Worm (Caenorhabditis elegans) whole organism, L4 larva: ENCODE measurements around the gene ZK813.4.

ENCODE experiments used
- D1046.2 ChIP-seq: fragments of 200-800 bp; sonication (Bioruptor generic); IDR thresholded peaks from 2 replicates; pipeline ENCODE4 v1.3.6; 2022; ENCODE audit warnings: missing genetic modification characterization, missing compliant biosample characterization
- F10B5.3 ChIP-seq: sonication (generic microtip); optimal IDR thresholded peaks from 2 replicates; lab custom pipeline; 2016; ENCODE audit warnings: mild to moderate bottlenecking, missing genetic modification characterization, missing compliant biosample characterization
- F37D6.2 ChIP-seq: sonication (generic microtip); optimal IDR thresholded peaks from 2 replicates; lab custom pipeline; 2016; ENCODE audit warnings: mild to moderate bottlenecking, missing genetic modification characterization, missing compliant biosample characterization
- F44E2.7 ChIP-seq: fragments of 200-800 bp; sonication (Bioruptor generic); IDR thresholded peaks from 2 replicates; pipeline ENCODE4 v2.1.2; 2022; ENCODE audit warnings: missing genetic modification characterization, missing compliant biosample characterization
- Y105C5A.15 ChIP-seq: fragments of 200-800 bp; sonication (Bioruptor generic); IDR thresholded peaks from 2 replicates; pipeline ENCODE4 v1.3.6; 2022; ENCODE audit warnings: missing genetic modification characterization, missing compliant biosample characterization
- Y48G9A.11 ChIP-seq: fragments of 200-800 bp; sonication (Bioruptor generic); IDR thresholded peaks from 2 replicates; pipeline ENCODE4 v1.3.6; 2022; ENCODE audit warnings: missing genetic modification reagents, missing genetic modification characterization, missing compliant biosample characterization
- aha-1 ChIP-seq: fragments of 150-350 bp; peaks from one replicate; lab custom pipeline; 2014; ENCODE audit warnings: missing biosample characterization, missing genetic modification characterization
- ama-1 ChIP-seq: fragments of 150-350 bp; optimal IDR thresholded peaks from 2 replicates; lab custom pipeline; 2014; ENCODE audit warnings: inconsistent platforms, mixed read lengths
- ceh-20 ChIP-seq: fragments of 200-800 bp; sonication (Bioruptor generic); IDR thresholded peaks from 2 replicates; pipeline ENCODE4 v1.3.6; 2022; ENCODE audit warnings: missing genetic modification reagents, missing genetic modification characterization, missing compliant biosample characterization
- ceh-44 ChIP-seq: fragments of 200-800 bp; sonication (Bioruptor generic); IDR thresholded peaks from 2 replicates; pipeline ENCODE4 v1.3.6; 2022; ENCODE audit warnings: missing genetic modification reagents, missing genetic modification characterization, missing compliant biosample characterization
- ceh-82 ChIP-seq: sonication (generic microtip); optimal IDR thresholded peaks from 2 replicates; lab custom pipeline; 2017; ENCODE audit warnings: missing biosample characterization, missing genetic modification characterization
- ces-1 ChIP-seq: fragments of 150-350 bp; sonication (generic microtip); optimal IDR thresholded peaks from 4 replicates; lab custom pipeline; 2014; ENCODE audit warnings: missing biosample characterization, missing genetic modification reagents, missing genetic modification characterization
- daf-12 ChIP-seq: fragments of 150-350 bp; optimal IDR thresholded peaks from 2 replicates; lab custom pipeline; 2014; ENCODE audit warnings: missing biosample characterization, missing genetic modification reagents, missing genetic modification characterization
- daf-19 ChIP-seq: fragments of 200-800 bp; sonication (Bioruptor generic); conservative IDR thresholded peaks from 2 replicates; pipeline ENCODE4 v1.3.6; 2022; ENCODE audit warnings: missing genetic modification characterization, missing compliant biosample characterization
- dmd-6 ChIP-seq: fragments of 200-800 bp; sonication (Bioruptor generic); IDR thresholded peaks from 2 replicates; pipeline ENCODE4 v1.3.6; 2022; ENCODE audit warnings: missing genetic modification reagents, missing genetic modification characterization, missing compliant biosample characterization
- dpl-1 ChIP-seq: fragments of 150-350 bp; optimal IDR thresholded peaks from 2 replicates; lab custom pipeline; 2014; ENCODE audit warnings: missing biosample characterization, missing genetic modification reagents, missing genetic modification characterization
- duxl-1 ChIP-seq: sonication (generic microtip); optimal IDR thresholded peaks from 2 replicates; lab custom pipeline; 2016; ENCODE audit warnings: mild to moderate bottlenecking, missing genetic modification characterization, moderate library complexity, missing compliant biosample characterization; ENCODE audit not compliant: poor library complexity
- egl-27 ChIP-seq: sonication (generic microtip); optimal IDR thresholded peaks from 3 replicates; lab custom pipeline; 2017; ENCODE audit warnings: missing biosample characterization, missing genetic modification reagents, missing genetic modification characterization
- egl-43 ChIP-seq: fragments of 200-800 bp; sonication (Bioruptor generic); IDR thresholded peaks from 2 replicates; pipeline ENCODE4 v1.3.6; 2022; ENCODE audit warnings: missing genetic modification reagents, missing genetic modification characterization, missing compliant biosample characterization
- fos-1 ChIP-seq: fragments of 150-350 bp; optimal IDR thresholded peaks from 2 replicates; lab custom pipeline; 2014; ENCODE audit warnings: missing biosample characterization, missing genetic modification characterization
- gei-8 ChIP-seq: fragments of 200-800 bp; sonication (Bioruptor generic); optimal IDR thresholded peaks from 2 replicates; lab custom pipeline; 2018; ENCODE audit warnings: mild to moderate bottlenecking, missing genetic modification characterization, missing compliant biosample characterization
- lin-15B ChIP-seq: fragments of 150-350 bp; sonication (generic microtip); optimal IDR thresholded peaks from 3 replicates; lab custom pipeline; 2014; ENCODE audit warnings: missing biosample characterization, missing genetic modification characterization
- lin-38 ChIP-seq: fragments of 200-800 bp; sonication (Bioruptor generic); IDR thresholded peaks from 2 replicates; pipeline ENCODE4 v1.3.6; 2022; ENCODE audit warnings: missing genetic modification reagents, missing genetic modification characterization, missing compliant biosample characterization
- lir-3 ChIP-seq: sonication (generic microtip); optimal IDR thresholded peaks from 2 replicates; lab custom pipeline; 2016; ENCODE audit warnings: mild to moderate bottlenecking, missing genetic modification characterization, missing compliant biosample characterization
- madf-9 ChIP-seq: fragments of 200-800 bp; sonication (Bioruptor generic); conservative IDR thresholded peaks from 2 replicates; pipeline ENCODE4 v1.3.6; 2022; ENCODE audit warnings: missing genetic modification reagents, missing genetic modification characterization, missing compliant biosample characterization
- mdl-1 ChIP-seq, 2 experiments: fragments of 150-350 bp in 1 of 2; sonication (generic microtip) in 1 of 2; optimal IDR thresholded peaks; 2 replicates each; lab custom pipeline; 2014 to 2017; ENCODE audit warnings: missing biosample characterization in 2 of 2, missing genetic modification characterization in 2 of 2
- mdt-29 ChIP-seq: fragments of 200-800 bp; sonication (Bioruptor generic); IDR thresholded peaks from 2 replicates; pipeline ENCODE4 v1.3.6; 2022; ENCODE audit warnings: missing genetic modification reagents, missing genetic modification characterization, missing compliant biosample characterization
- mep-1 ChIP-seq: fragments of 150-350 bp; sonication (generic microtip); optimal IDR thresholded peaks from 3 replicates; lab custom pipeline; 2014; ENCODE audit warnings: missing biosample characterization, missing genetic modification characterization
- mes-2 ChIP-seq: sonication (generic microtip); optimal IDR thresholded peaks from 2 replicates; lab custom pipeline; 2016; ENCODE audit warnings: missing genotype, mild to moderate bottlenecking, missing genetic modification characterization, missing compliant biosample characterization; ENCODE audit not compliant: poor library complexity, severe bottlenecking
- mxl-2 ChIP-seq: fragments of 200-800 bp; sonication (Bioruptor generic); conservative IDR thresholded peaks from 2 replicates; pipeline ENCODE4 v1.3.6; 2022; ENCODE audit warnings: missing genetic modification reagents, missing genetic modification characterization, missing compliant biosample characterization
- nhr-10 ChIP-seq: fragments of 150-350 bp; optimal IDR thresholded peaks from 2 replicates; lab custom pipeline; 2014; ENCODE audit warnings: missing biosample characterization, missing genetic modification characterization
- nhr-11 ChIP-seq: fragments of 150-350 bp; optimal IDR thresholded peaks from 2 replicates; lab custom pipeline; 2014; ENCODE audit warnings: missing biosample characterization, missing genetic modification characterization
- nhr-42 ChIP-seq: fragments of 200-800 bp; sonication (Bioruptor generic); IDR thresholded peaks from 2 replicates; pipeline ENCODE4 v1.3.6; 2022; ENCODE audit warnings: missing genetic modification characterization, missing compliant biosample characterization
- nhr-48 ChIP-seq: sonication (generic microtip); optimal IDR thresholded peaks from 2 replicates; lab custom pipeline; 2016; ENCODE audit warnings: mild to moderate bottlenecking, missing genetic modification characterization, missing compliant biosample characterization
- skn-1 ChIP-seq: fragments of 150-350 bp; optimal IDR thresholded peaks from 2 replicates; lab custom pipeline; 2014; ENCODE audit warnings: missing biosample characterization, missing genetic modification characterization
- tra-1 ChIP-seq: fragments of 200-800 bp; sonication (Bioruptor generic); IDR thresholded peaks from 2 replicates; pipeline ENCODE4 v1.3.6; 2022; ENCODE audit warnings: missing genetic modification reagents, missing genetic modification characterization, missing compliant biosample characterization
- unc-39 ChIP-seq: sonication (generic microtip); optimal IDR thresholded peaks from 2 replicates; lab custom pipeline; 2017; ENCODE audit warnings: missing biosample characterization, missing genetic modification characterization
- zfp-2 ChIP-seq: sonication (generic microtip); optimal IDR thresholded peaks from 2 replicates; lab custom pipeline; 2016; ENCODE audit warnings: mild to moderate bottlenecking, missing genetic modification characterization, missing compliant biosample characterization
- zfp-3 ChIP-seq: fragments of 200-800 bp; sonication (Bioruptor generic); conservative IDR thresholded peaks from 2 replicates; pipeline ENCODE4 v1.3.6; 2022; ENCODE audit warnings: missing genetic modification reagents, missing genetic modification characterization, missing compliant biosample characterization
- zip-2 ChIP-seq: fragments of 150-350 bp; optimal IDR thresholded peaks from 2 replicates; lab custom pipeline; 2014; ENCODE audit warnings: missing biosample characterization, missing genetic modification characterization
- ztf-7 ChIP-seq: fragments of 150-350 bp; optimal IDR thresholded peaks from 2 replicates; lab custom pipeline; 2014; ENCODE audit warnings: missing biosample characterization, missing genetic modification characterization

ZK813.4 gene

ce11 chrX:3408717-3409303 is 21.1 kb downstream of the ZK813.4 start (continued):
- TF ChIP-seq dpl-1 (no peak), ceh-20 (GFP tag; lab: Robert Waterston, UW) (no peak), ztf-7 (tag; lab: Kevin White, UChicago) (no peak), ceh-44 (GFP tag; lab: Robert Waterston, UW) (no peak), mdl-1 (tag; optimal IDR thresholded peaks at IDR 0.05; lab: Kevin White, UChicago) (no peak)
- TF ChIP-seq, all 104 proteins: peak for 4

ce11 chrX:3405813-3406212 is 24.1 kb downstream of the ZK813.4 start:
- TF ChIP-seq dmd-6 (GFP tag; lab: Robert Waterston, UW), result peak; percentile 37; the same call in 1 of the 2 replicates
- TF ChIP-seq zfp-3, result peak; percentile 72; the same call in 1 of the 2 replicates

ce11 chrX:3403195-3403594 is 26.7 kb downstream of the ZK813.4 start, which contains the start of gene vit-5:
TSS of gene vit-5 (plus strand) at chrX:3403471.
- TF ChIP-seq dmd-6 (GFP tag; lab: Robert Waterston, UW), result peak; percentile 94
- TF ChIP-seq fos-1 (tag; lab: Kevin White, UChicago), result no peak
- TF ChIP-seq tra-1, result peak; percentile 67
- no peak for TF ChIP-seq D1046.2 (GFP tag; lab: Robert Waterston, UW)
- 0 out of 2 replicates have a peak, but pooled peaks have one; percentile 5 for TF ChIP-seq zfp-3
- TF ChIP-seq egl-43, result 0 out of 2 replicates have a peak, but pooled peaks have one; percentile 13
- TF ChIP-seq mdt-29, result no peak
- peak; percentile 5 for TF ChIP-seq nhr-48 (tag; lab: Kevin White, UChicago)
- TF ChIP-seq, all 104 proteins: peak for 5

DNA sequence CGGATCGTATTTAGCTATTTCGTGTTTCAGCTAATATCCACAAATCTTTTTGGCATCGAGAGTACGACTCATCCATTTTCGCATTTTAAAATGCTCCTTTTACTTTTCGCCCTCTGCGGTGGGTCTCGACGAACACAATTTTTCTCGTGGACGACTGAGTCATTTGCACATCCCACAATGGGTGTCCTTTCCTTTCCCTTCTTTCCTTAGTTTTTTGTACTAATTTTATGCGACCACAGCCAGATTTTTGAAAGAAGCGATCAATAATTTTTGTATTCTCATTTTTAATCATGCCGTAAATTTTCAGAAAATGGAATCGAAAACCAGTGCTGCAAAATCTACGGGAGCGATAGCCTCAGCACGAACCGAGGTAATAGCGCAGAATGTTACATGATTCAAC is 28.2 kb downstream of the ZK813.4 start, which contains the start of gene C04F6.9:
TSS of gene C04F6.9 (plus strand) at position 301 of the 400 bp plus-strand sequence.
- TF ChIP-seq Y48G9A.11 (GFP tag; lab: Robert Waterston, UW), result no peak
- TF ChIP-seq F44E2.7 (GFP tag; lab: Robert Waterston, UW), result no peak
- TF ChIP-seq D1046.2 (GFP tag; lab: Robert Waterston, UW), result peak; percentile 69; the same call in 1 of the 2 replicates
- no peak for TF ChIP-seq daf-12 (tag; lab: Kevin White, UChicago)
- peak; percentile 25 for TF ChIP-seq aha-1 (tag; lab: Kevin White, UChicago)
- TF ChIP-seq, all 104 proteins: peak for 2

- no peak for TF ChIP-seq ces-1 (GFP tag; lab: Kevin White, UChicago)
- no peak for TF ChIP-seq ceh-82 (tag; lab: Kevin White, UChicago)
- no peak for TF ChIP-seq mes-2 (tag; lab: Kevin White, UChicago)
- TF ChIP-seq unc-39 (tag; lab: Kevin White, UChicago), result no peak
- no peak for TF ChIP-seq mxl-2 (GFP tag; lab: Robert Waterston, UW)
- TF ChIP-seq aha-1 (tag; lab: Kevin White, UChicago), result no peak
- TF ChIP-seq nhr-10, result no peak
- TF ChIP-seq daf-12 (tag; lab: Kevin White, UChicago), result no peak
- no peak for TF ChIP-seq lin-38
- TF ChIP-seq zfp-2 (tag; lab: Kevin White, UChicago), result no peak
- no peak for TF ChIP-seq F37D6.2 (tag; lab: Kevin White, UChicago)
- no peak for TF ChIP-seq mep-1 (tag; lab: Kevin White, UChicago)
- no peak for TF ChIP-seq nhr-42 (GFP tag; lab: Robert Waterston, UW)
- TF ChIP-seq Y105C5A.15 (GFP tag; lab: Robert Waterston, UW), result no peak
Measured at ce11 chrX:3400387-3400786, 29.5 kb downstream of the ZK813.4 start.

DNA sequence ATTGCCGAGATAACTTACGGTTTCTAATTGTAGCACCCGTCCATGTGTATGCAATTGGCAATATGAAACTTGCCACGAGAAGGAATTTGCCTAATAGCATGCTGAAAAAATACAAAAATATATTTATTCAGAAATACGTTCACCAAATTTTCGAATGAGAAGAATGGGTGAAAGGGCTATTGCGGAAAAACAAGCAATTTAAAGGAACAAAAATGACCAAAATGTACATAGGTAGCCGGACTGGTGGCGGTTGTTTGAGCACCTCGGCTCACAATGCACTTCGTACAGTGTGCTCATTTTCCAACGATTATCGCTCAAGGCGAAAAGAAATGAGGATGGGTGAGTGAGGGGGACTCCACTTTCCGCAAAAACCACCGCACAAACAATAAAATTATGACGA is 30.0 kb downstream of the ZK813.4 start, which contains the start of gene cht-1:
TSS of gene cht-1 (minus strand) at position 101 of the 400 bp plus-strand sequence.
- TF ChIP-seq duxl-1 (tag; lab: Kevin White, UChicago), result no peak
- no peak for TF ChIP-seq ama-1
- TF ChIP-seq nhr-11 (tag; lab: Kevin White, UChicago), result no peak
- TF ChIP-seq mep-1 (tag; lab: Kevin White, UChicago), result no peak
- no peak for TF ChIP-seq madf-9 (GFP tag; lab: Robert Waterston, UW)
- TF ChIP-seq Y105C5A.15 (GFP tag; lab: Robert Waterston, UW), result no peak
- no peak for TF ChIP-seq zip-2 (tag; lab: Kevin White, UChicago)
- no peak for TF ChIP-seq daf-19 (GFP tag; lab: Robert Waterston, UW)
- no peak for TF ChIP-seq skn-1 (tag; lab: Kevin White, UChicago)
- TF ChIP-seq mdl-1 (tag; optimal IDR thresholded peaks at IDR 0.05; lab: Kevin White, UChicago), result no peak
- no peak for TF ChIP-seq mes-2 (tag; lab: Kevin White, UChicago)
- TF ChIP-seq lir-3 (tag; lab: Kevin White, UChicago), result no peak
- no peak for TF ChIP-seq lin-15B
- no peak for TF ChIP-seq dpl-1
- no peak for TF ChIP-seq ceh-82 (tag; lab: Kevin White, UChicago)
- no peak for TF ChIP-seq fos-1 (tag; lab: Kevin White, UChicago)
- no peak for TF ChIP-seq Y48G9A.11 (GFP tag; lab: Robert Waterston, UW)
- TF ChIP-seq F10B5.3 (tag; lab: Kevin White, UChicago), result no peak
- no peak for TF ChIP-seq egl-27
- TF ChIP-seq gei-8 (GFP tag; lab: Kevin White, UChicago), result no peak
